Fruit fly (Drosophila melanogaster) whole organism, embryonic: ENCODE results near the gene CG32248.

Experiments used
- CG14441 ChIP-seq: fragments of 200-800 bp; sonication (Bioruptor generic); IDR thresholded peaks from 2 replicates; pipeline ENCODE4 v1.3.6; 2022; ENCODE audit warnings: missing biosample characterization, missing genetic modification characterization
- CG8290 ChIP-seq, 3 experiments: fragments of 200-800 bp; sonication (Bioruptor generic); optimal IDR thresholded peaks; 2 replicates each; lab custom pipeline; 2016 to 2019; ENCODE audit warnings: missing biosample characterization in 3 of 3, missing genetic modification characterization in 3 of 3, mild to moderate bottlenecking in 2 of 3, moderate library complexity in 1 of 3
- D ChIP-seq, 2 experiments: fragments of 200-800 bp in 1 of 2; fragments of >200 bp in 1 of 2; sonication (Bioruptor generic) in 1 of 2; optimal IDR thresholded peaks; 2 replicates in 1 of 2; 3 replicates in 1 of 2; lab custom pipeline; 2017; ENCODE audit warnings: mild to moderate bottlenecking in 1 of 2, missing biosample characterization in 1 of 2, missing genetic modification characterization in 1 of 2, missing genetic modification reagents in 1 of 2
- Opbp ChIP-seq: fragments of 200-800 bp; sonication (Bioruptor generic); IDR thresholded peaks from 3 replicates; pipeline ENCODE4 v1.3.6; 2022; ENCODE audit warnings: missing biosample characterization, missing genetic modification characterization; ENCODE audit not compliant: partially characterized antibody
- Trl ChIP-seq, 3 experiments: fragments of >200 bp in 2 of 3; fragments of 200-800 bp in 1 of 3; sonication (Bioruptor generic) in 1 of 3; optimal IDR thresholded peaks; 2 replicates in 1 of 3; 3 replicates in 2 of 3; lab custom pipeline; 2016 to 2017; ENCODE audit warnings: missing biosample characterization in 1 of 3, missing genetic modification characterization in 1 of 3
- aop ChIP-seq: fragments of 200-800 bp; sonication (Bioruptor generic); IDR thresholded peaks from 2 replicates; pipeline ENCODE4 v1.3.6; 2022; ENCODE audit warnings: missing biosample characterization, missing genetic modification characterization
- eyg ChIP-seq: fragments of 200-800 bp; sonication (Bioruptor generic); optimal IDR thresholded peaks from 3 replicates; lab custom pipeline; 2016; ENCODE audit warnings: missing biosample characterization, missing genetic modification characterization
- lbe ChIP-seq: fragments of 200-800 bp; sonication (Bioruptor generic); optimal IDR thresholded peaks from 2 replicates; lab custom pipeline; 2016; ENCODE audit warnings: missing biosample characterization, mild to moderate bottlenecking, missing genetic modification characterization
- psq ChIP-seq: fragments of 200-800 bp; sonication (Bioruptor generic); optimal IDR thresholded peaks from 2 replicates; lab custom pipeline; 2017; ENCODE audit warnings: missing biosample characterization, missing genetic modification characterization
- run ChIP-seq: fragments of 200-800 bp; sonication (Bioruptor generic); optimal IDR thresholded peaks from 3 replicates; lab custom pipeline; 2018; ENCODE audit warnings: missing biosample characterization, mild to moderate bottlenecking, missing genetic modification characterization

DNA sequence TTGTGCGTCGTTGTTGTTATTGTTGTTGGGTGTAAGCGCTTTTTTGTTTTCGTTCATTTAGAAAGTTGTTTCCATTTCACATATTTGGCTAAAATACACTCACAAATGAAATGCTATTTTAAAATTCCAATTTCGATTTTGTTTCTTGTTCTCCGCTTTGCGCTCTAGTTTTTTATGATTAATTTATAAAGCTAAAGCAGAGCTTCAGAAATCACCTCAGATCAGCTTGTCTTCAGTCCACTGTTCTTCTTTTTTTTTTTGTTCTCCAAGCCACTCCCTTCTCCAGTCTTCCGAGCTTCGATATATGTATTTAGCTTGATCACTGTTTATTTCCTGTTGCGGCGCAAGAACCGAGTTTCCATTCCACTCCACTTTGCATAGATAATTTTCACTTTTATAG, 36.3 kb downstream of the CG32248 start:
- TF ChIP-seq eyg (GFP tag; lab: Kevin White, UChicago) (no peak), CG8290 (GFP tag; optimal IDR thresholded peaks at IDR 0.05; lab: Kevin White, UChicago) (no peak), CG8290 (tag; optimal IDR thresholded peaks at IDR 0.05; lab: Kevin White, UChicago) (no peak), run (tag; lab: Kevin White, UChicago) (no peak), aop (GFP tag; lab: Robert Waterston, UW) (no peak), Opbp (no peak), psq (GFP tag; lab: Kevin White, UChicago) (no peak), D (optimal IDR thresholded peaks at IDR 0.05; lab: Kevin White, UChicago) (no peak), D (GFP tag; optimal IDR thresholded peaks at IDR 0.05; lab: Kevin White, UChicago) (no peak), CG14441 (no peak), lbe (GFP tag; lab: Kevin White, UChicago) (no peak), Trl (optimal IDR thresholded peaks at IDR 0.05; lab: Kevin White, UChicago) (no peak), Trl (GFP tag; optimal IDR thresholded peaks at IDR 0.05; lab: Kevin White, UChicago) (no peak)
